Fruit fly (Drosophila melanogaster) whole organism, embryonic: ENCODE data around the gene CG13081.

ENCODE experiments used
- ATbp ChIP-seq: fragments of 200-800 bp; sonication (Bioruptor generic); optimal IDR thresholded peaks from 2 replicates; lab custom pipeline; 2017; ENCODE audit warnings: missing biosample characterization, mild to moderate bottlenecking, missing genetic modification characterization, missing genetic modification reagents
- Ada2b ChIP-seq: fragments of 200-800 bp; sonication (Bioruptor generic); IDR thresholded peaks from 2 replicates; pipeline ENCODE4 v1.3.6; 2022; ENCODE audit warnings: missing biosample characterization, missing genetic modification characterization
- Antp ChIP-seq: fragments of 200-800 bp; sonication (Bioruptor generic); optimal IDR thresholded peaks from 3 replicates; lab custom pipeline; 2016; ENCODE audit warnings: missing biosample characterization, missing genetic modification characterization
- CG10565 ChIP-seq: fragments of 200-800 bp; sonication (Bioruptor generic); optimal IDR thresholded peaks from 3 replicates; lab custom pipeline; 2016; ENCODE audit warnings: missing biosample characterization, mild to moderate bottlenecking, missing genetic modification characterization
- CG10979 ChIP-seq: fragments of 200-800 bp; sonication (Bioruptor generic); optimal IDR thresholded peaks from 2 replicates; lab custom pipeline; 2018; ENCODE audit warnings: missing biosample characterization, mild to moderate bottlenecking, missing genetic modification characterization, moderate library complexity
- CG11398 ChIP-seq: fragments of 200-800 bp; sonication (Bioruptor generic); optimal IDR thresholded peaks from 2 replicates; lab custom pipeline; 2016; ENCODE audit warnings: missing biosample characterization, missing genetic modification characterization
- CG11560 ChIP-seq: fragments of 200-800 bp; sonication (Bioruptor generic); IDR thresholded peaks from 3 replicates; pipeline ENCODE4 v1.3.6; 2022; ENCODE audit warnings: missing biosample characterization, missing genetic modification characterization
- CG11696 ChIP-seq: fragments of 200-800 bp; sonication (Bioruptor generic); IDR thresholded peaks from 2 replicates; pipeline ENCODE4 v1.3.6; 2022; ENCODE audit warnings: missing biosample characterization, missing genetic modification characterization
- CG12769 ChIP-seq: fragments of 200-800 bp; sonication (Bioruptor generic); optimal IDR thresholded peaks from 2 replicates; lab custom pipeline; 2019; ENCODE audit warnings: missing biosample characterization, mild to moderate bottlenecking, missing genetic modification characterization, moderate library complexity
- CG13287 ChIP-seq: fragments of 200-800 bp; sonication (Bioruptor generic); IDR thresholded peaks from 2 replicates; pipeline ENCODE4 v1.3.6; 2022; ENCODE audit warnings: missing biosample characterization, missing genetic modification characterization; ENCODE audit not compliant: partially characterized antibody
- CG13424 ChIP-seq: fragments of 200-800 bp; sonication (Bioruptor generic); optimal IDR thresholded peaks from 2 replicates; lab custom pipeline; 2019; ENCODE audit warnings: missing biosample characterization, mild to moderate bottlenecking, missing genetic modification characterization, moderate library complexity
- CG14441 ChIP-seq: fragments of 200-800 bp; sonication (Bioruptor generic); IDR thresholded peaks from 2 replicates; pipeline ENCODE4 v1.3.6; 2022; ENCODE audit warnings: missing biosample characterization, missing genetic modification characterization
- CG14710 ChIP-seq: fragments of 200-800 bp; sonication (Bioruptor generic); optimal IDR thresholded peaks from 3 replicates; lab custom pipeline; 2019; ENCODE audit warnings: missing biosample characterization, mild to moderate bottlenecking, missing genetic modification characterization, moderate library complexity
- CG17829 ChIP-seq: fragments of 200-800 bp; optimal IDR thresholded peaks from 2 replicates; lab custom pipeline; 2019; ENCODE audit warnings: missing biosample characterization, mild to moderate bottlenecking, missing genetic modification characterization, moderate library complexity
- CG18262 ChIP-seq: fragments of 200-800 bp; optimal IDR thresholded peaks from 3 replicates; lab custom pipeline; 2019; ENCODE audit warnings: missing biosample characterization, mild to moderate bottlenecking, missing genetic modification characterization, moderate library complexity
- CG30020 ChIP-seq: fragments of 200-800 bp; optimal IDR thresholded peaks from 2 replicates; lab custom pipeline; 2019; ENCODE audit warnings: missing biosample characterization, mild to moderate bottlenecking, missing genetic modification characterization, moderate library complexity
- CG31224 ChIP-seq: fragments of 200-800 bp; sonication (Bioruptor generic); IDR thresholded peaks from 2 replicates; pipeline ENCODE4 v1.3.6; 2022; ENCODE audit warnings: missing biosample characterization, missing genetic modification characterization
- CG7556 ChIP-seq: fragments of 200-800 bp; sonication (Bioruptor generic); optimal IDR thresholded peaks from 2 replicates; lab custom pipeline; 2017; ENCODE audit warnings: missing biosample characterization, mild to moderate bottlenecking, missing genetic modification characterization
- CG8388 ChIP-seq: fragments of 200-800 bp; sonication (Bioruptor generic); optimal IDR thresholded peaks from 2 replicates; lab custom pipeline; 2019; ENCODE audit warnings: missing biosample characterization, mild to moderate bottlenecking, missing genetic modification characterization, moderate library complexity
- CG9797 ChIP-seq: fragments of 200-800 bp; sonication (Bioruptor generic); optimal IDR thresholded peaks from 3 replicates; lab custom pipeline; 2018; ENCODE audit warnings: missing biosample characterization, mild to moderate bottlenecking, missing genetic modification characterization
- CG9817 ChIP-seq: fragments of 200-800 bp; sonication (Bioruptor generic); optimal IDR thresholded peaks from 2 replicates; lab custom pipeline; 2018; ENCODE audit warnings: missing biosample characterization, mild to moderate bottlenecking, missing genetic modification characterization, moderate library complexity
- D19B ChIP-seq: fragments of 200-800 bp; sonication (Bioruptor generic); optimal IDR thresholded peaks from 2 replicates; lab custom pipeline; 2017; ENCODE audit warnings: missing biosample characterization, mild to moderate bottlenecking, missing genetic modification characterization
- Dek ChIP-seq: fragments of 200-800 bp; sonication (Bioruptor generic); optimal IDR thresholded peaks from 3 replicates; lab custom pipeline; 2019; ENCODE audit warnings: missing biosample characterization, mild to moderate bottlenecking, missing genetic modification characterization, moderate library complexity
- E2f1 ChIP-seq: fragments of 200-800 bp; sonication (Bioruptor generic); IDR thresholded peaks from 2 replicates; pipeline ENCODE4 v1.3.6; 2022; ENCODE audit warnings: missing biosample characterization, missing genetic modification characterization
- ERR ChIP-seq: fragments of 200-800 bp; sonication (Bioruptor generic); optimal IDR thresholded peaks from 2 replicates; lab custom pipeline; 2016; ENCODE audit warnings: missing biosample characterization, missing genetic modification characterization
- Elba2 ChIP-seq: fragments of 200-800 bp; sonication (Bioruptor generic); optimal IDR thresholded peaks from 3 replicates; lab custom pipeline; 2016; ENCODE audit warnings: missing biosample characterization, missing genetic modification characterization
- Fer3 ChIP-seq: fragments of 200-800 bp; sonication (Bioruptor generic); optimal IDR thresholded peaks from 2 replicates; lab custom pipeline; 2018; ENCODE audit warnings: missing biosample characterization, mild to moderate bottlenecking, missing genetic modification characterization, moderate library complexity
- GATAe ChIP-seq: fragments of 200-800 bp; sonication (Bioruptor generic); conservative IDR thresholded peaks from 2 replicates; pipeline ENCODE4 v1.3.6; 2022; ENCODE audit warnings: missing biosample characterization, missing genetic modification characterization
- Hr3 ChIP-seq: fragments of 200-800 bp; sonication (Bioruptor generic); optimal IDR thresholded peaks from 3 replicates; lab custom pipeline; 2016; ENCODE audit warnings: missing biosample characterization, missing genetic modification characterization
- NFAT ChIP-seq: fragments of 200-800 bp; sonication (Bioruptor generic); IDR thresholded peaks from 2 replicates; pipeline ENCODE4 v1.3.6; 2022; ENCODE audit warnings: missing biosample characterization, missing genetic modification characterization
- NfI ChIP-seq: fragments of 200-800 bp; sonication (Bioruptor generic); optimal IDR thresholded peaks from 3 replicates; lab custom pipeline; 2018; ENCODE audit warnings: missing biosample characterization, mild to moderate bottlenecking, missing genetic modification characterization, moderate library complexity
- Pdp1 ChIP-seq, 2 experiments: fragments of 200-800 bp; sonication (Bioruptor generic); optimal IDR thresholded peaks; 3 replicates each; lab custom pipeline; 2016; ENCODE audit warnings: missing biosample characterization in 2 of 2, missing genetic modification characterization in 2 of 2, mild to moderate bottlenecking in 1 of 2, moderate library complexity in 1 of 2
- Trl ChIP-seq, 3 experiments: fragments of >200 bp in 2 of 3; fragments of 200-800 bp in 1 of 3; sonication (Bioruptor generic) in 1 of 3; optimal IDR thresholded peaks; 2 replicates in 1 of 3; 3 replicates in 2 of 3; lab custom pipeline; 2016 to 2017; ENCODE audit warnings: missing biosample characterization in 1 of 3, missing genetic modification characterization in 1 of 3
- cato ChIP-seq: fragments of 200-800 bp; sonication (Bioruptor generic); optimal IDR thresholded peaks from 2 replicates; lab custom pipeline; 2016; ENCODE audit warnings: missing biosample characterization, missing genetic modification characterization, borderline replicate concordance
- chn ChIP-seq: fragments of 200-800 bp; sonication (Bioruptor generic); optimal IDR thresholded peaks from 2 replicates; lab custom pipeline; 2016; ENCODE audit warnings: missing biosample characterization, missing genetic modification characterization
- ci ChIP-seq: fragments of 200-800 bp; sonication (Bioruptor generic); IDR thresholded peaks from 3 replicates; pipeline ENCODE4 v1.3.6; 2022; ENCODE audit warnings: missing biosample characterization, missing genetic modification characterization
- en ChIP-seq: fragments of 200-800 bp; sonication (Bioruptor generic); optimal IDR thresholded peaks from 2 replicates; lab custom pipeline; 2016; ENCODE audit warnings: missing biosample characterization, missing genetic modification characterization
- eve ChIP-seq, 2 experiments: fragments of >200 bp; optimal IDR thresholded peaks; 2 replicates each; lab custom pipeline; 2017; ENCODE audit warnings: missing biosample characterization in 2 of 2, missing genetic modification characterization in 2 of 2
- gro ChIP-seq: fragments of 200-800 bp; sonication (Bioruptor generic); optimal IDR thresholded peaks from 2 replicates; lab custom pipeline; 2016; ENCODE audit warnings: missing biosample characterization, missing genetic modification characterization
- gsb-n ChIP-seq: fragments of 200-800 bp; sonication (Bioruptor generic); optimal IDR thresholded peaks from 3 replicates; lab custom pipeline; 2018; ENCODE audit warnings: missing biosample characterization, mild to moderate bottlenecking, missing genetic modification characterization
- hkb ChIP-seq, 2 experiments: fragments of 200-800 bp in 1 of 2; fragments of >200 bp in 1 of 2; sonication (Bioruptor generic) in 1 of 2; IDR thresholded peaks in 1 of 2; optimal IDR thresholded peaks in 1 of 2; 2 replicates each; pipeline versions ENCODE4 v1.3.6 to Lab custom; 2017 to 2022; ENCODE audit warnings: missing biosample characterization in 1 of 2, missing genetic modification characterization in 1 of 2
- klu ChIP-seq: fragments of 200-800 bp; sonication (Bioruptor generic); IDR thresholded peaks from 2 replicates; pipeline ENCODE4 v1.3.6; 2022; ENCODE audit warnings: missing biosample characterization, missing genetic modification characterization
- lola ChIP-seq, 3 experiments: fragments of >200 bp in 2 of 3; fragments of 200-800 bp in 1 of 3; sonication (Bioruptor generic) in 1 of 3; optimal IDR thresholded peaks; 2 replicates each; lab custom pipeline; 2017 to 2019; ENCODE audit warnings: missing biosample characterization in 3 of 3, missing genetic modification characterization in 3 of 3, mild to moderate bottlenecking in 1 of 3, moderate library complexity in 1 of 3
- sob ChIP-seq: fragments of 200-800 bp; sonication (Bioruptor generic); IDR thresholded peaks from 2 replicates; pipeline ENCODE4 v1.3.6; 2022; ENCODE audit warnings: missing biosample characterization, missing genetic modification characterization
- tgo ChIP-seq: fragments of 200-800 bp; sonication (Bioruptor generic); IDR thresholded peaks from 3 replicates; pipeline ENCODE4 v1.3.6; 2022; ENCODE audit warnings: missing biosample characterization, missing genetic modification characterization
- toy ChIP-seq: fragments of 200-800 bp; sonication (Bioruptor generic); IDR thresholded peaks from 2 replicates; pipeline ENCODE4 v1.3.6; 2022; ENCODE audit warnings: missing biosample characterization, missing genetic modification characterization
- ttk ChIP-seq: fragments of 200-800 bp; sonication (Bioruptor generic); IDR thresholded peaks from 2 replicates; pipeline ENCODE4 v2.1.2; 2022; ENCODE audit warnings: missing biosample characterization, missing genetic modification characterization
- tx ChIP-seq: fragments of 200-800 bp; sonication (Bioruptor generic); optimal IDR thresholded peaks from 2 replicates; lab custom pipeline; 2016; ENCODE audit warnings: missing biosample characterization, missing genetic modification characterization
- vfl ChIP-seq: fragments of 200-800 bp; sonication (Bioruptor generic); optimal IDR thresholded peaks from 2 replicates; lab custom pipeline; 2016; ENCODE audit warnings: missing biosample characterization, missing genetic modification characterization

The CG13081 gene

dm6 chr2L:19583926-19584392 lies 43.6 kb downstream of the CG13081 start, which contains the start of the genes PCNA2 and CG10366 (continued):
- TF ChIP-seq CG14441 (GFP tag; lab: Robert Waterston, UW) (peak; percentile 46; the same call in 1 of the 2 replicates), hkb (optimal IDR thresholded peaks at IDR 0.05; lab: Kevin White, UChicago) (peak; percentile 79), hkb (GFP tag; IDR thresholded peaks at IDR 0.05; lab: Robert Waterston, UW) (0 out of 2 replicates have a peak, but pooled peaks have one; percentile 23), CG17829 (peak; percentile 77), sob (GFP tag; lab: Robert Waterston, UW) (peak; percentile 50; the same call in 1 of the 2 replicates), Ada2b (GFP tag; lab: Robert Waterston, UW) (peak; percentile 55; the same call in 1 of the 2 replicates), CG11696 (no peak), Fer3 (tag; lab: Kevin White, UChicago) (peak; percentile 63), CG13287 (GFP tag; lab: Robert Waterston, UW) (peak; percentile 68), E2f1 (GFP tag; lab: Robert Waterston, UW) (no peak), CG14710 (tag; lab: Kevin White, UChicago) (peak; percentile 81), toy (GFP tag; lab: Robert Waterston, UW) (no peak), CG30020 (peak; percentile 52), tgo (GFP tag; lab: Robert Waterston, UW) (peak; percentile 55), CG10979 (peak; percentile 51), CG10565 (GFP tag; lab: Kevin White, UChicago) (no peak), CG13424 (tag; lab: Kevin White, UChicago) (peak; percentile 81), Trl (optimal IDR thresholded peaks at IDR 0.05; lab: Kevin White, UChicago) (no peak), Trl (GFP tag; optimal IDR thresholded peaks at IDR 0.05; lab: Kevin White, UChicago) (peak; percentile 85), gro (GFP tag; lab: Kevin White, UChicago) (peak; percentile 52), NFAT (GFP tag; lab: Robert Waterston, UW) (peak; percentile 52; the same call in 1 of the 2 replicates), vfl (GFP tag; lab: Kevin White, UChicago) (peak; percentile 70), CG11398 (peak; percentile 26), CG31224 (GFP tag; lab: Robert Waterston, UW) (peak; percentile 42; the same call in 1 of the 2 replicates), en (peak; percentile 6), ATbp (GFP tag; lab: Kevin White, UChicago) (no peak), ttk (GFP tag; lab: Robert Waterston, UW) (no peak), Antp (peak; percentile 81), NfI (GFP tag; lab: Kevin White, UChicago) (peak; percentile 62), tx (GFP tag; lab: Kevin White, UChicago) (peak; percentile 77), cato (GFP tag; lab: Kevin White, UChicago) (peak; percentile 37), CG18262 (peak; percentile 54), CG8388 (GFP tag; lab: Kevin White, UChicago) (peak; percentile 26), Hr3 (peak; percentile 59), Pdp1 (GFP tag; optimal IDR thresholded peaks at IDR 0.05; lab: Kevin White, UChicago) (peak; percentile 45 to 80), ERR (GFP tag; lab: Kevin White, UChicago) (peak; percentile 45), D19B (GFP tag; lab: Kevin White, UChicago) (no peak), lola (GFP tag; optimal IDR thresholded peaks at IDR 0.05; lab: Kevin White, UChicago) (peak in 1 of 3 experiments; percentile 60), eve (GFP tag; optimal IDR thresholded peaks at IDR 0.05; lab: Kevin White, UChicago) (no peak), klu (GFP tag; lab: Robert Waterston, UW) (peak; percentile 25; the same call in 1 of the 2 replicates), Elba2 (GFP tag; lab: Kevin White, UChicago) (peak; percentile 99), Dek (tag; lab: Kevin White, UChicago) (peak; percentile 22), CG9797 (GFP tag; lab: Kevin White, UChicago) (peak; percentile 43), CG11560 (tag; lab: Robert Waterston, UW) (no peak), CG12769 (tag; lab: Kevin White, UChicago) (peak; percentile 77), CG9817 (tag; lab: Kevin White, UChicago) (peak; percentile 77), chn (GFP tag; lab: Kevin White, UChicago) (peak; percentile 61), gsb-n (tag; lab: Kevin White, UChicago) (peak; percentile 75), CG7556 (peak; percentile 51), GATAe (GFP tag; lab: Robert Waterston, UW) (no peak), ci (GFP tag; lab: Robert Waterston, UW) (peak; percentile 48; the same call in 2 of the 3 replicates)
